Worm (Caenorhabditis elegans): ENCODE results near the gene C28D4.4.

Gene C28D4.4

DNA sequence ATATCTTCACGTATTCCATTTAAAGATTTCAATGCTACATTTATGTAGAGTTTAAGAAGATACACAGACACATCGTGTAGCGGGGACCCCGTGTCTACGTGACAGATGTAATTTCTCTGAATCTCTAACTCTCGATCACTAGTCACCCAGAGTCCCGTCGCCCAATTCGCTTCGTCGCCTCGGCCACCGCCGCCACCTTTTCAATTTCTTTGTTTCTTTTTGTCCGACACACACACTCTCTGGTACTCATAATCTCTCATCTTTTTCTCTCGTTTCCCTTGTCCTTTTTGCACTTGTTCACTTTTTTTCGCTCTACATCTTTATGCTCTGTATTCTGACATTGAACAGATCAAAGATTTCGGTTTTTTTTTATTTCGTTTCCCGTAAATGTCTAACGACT, 26.4 kb downstream of the C28D4.4 start:
- TF ChIP-seq aly-1 (tag; optimal IDR thresholded peaks at IDR 0.05) (no peak), F13C5.2 (tag; optimal IDR thresholded peaks at IDR 0.05) (no peak), hnd-1 (tag; optimal IDR thresholded peaks at IDR 0.05) (no peak), ceh-13 (GFP tag; optimal IDR thresholded peaks at IDR 0.05) (no peak), hmg-4 (GFP tag; optimal IDR thresholded peaks at IDR 0.05) (no peak), tbx-11 (GFP tag; IDR thresholded peaks at IDR 0.05) (no peak), ama-1 (optimal IDR thresholded peaks at IDR 0.05) (no peak), flt-1 (GFP tag; IDR thresholded peaks at IDR 0.05) (no peak), ets-7 (tag; optimal IDR thresholded peaks at IDR 0.05) (no peak), ceh-36 (tag; optimal IDR thresholded peaks at IDR 0.05) (no peak), pes-1 (GFP tag; IDR thresholded peaks at IDR 0.05) (no peak), hmbx-1 (tag; optimal IDR thresholded peaks at IDR 0.05) (no peak), B0310.2 (tag; optimal IDR thresholded peaks at IDR 0.05) (no peak), tbx-37 (GFP tag; conservative IDR thresholded peaks at IDR 0.05) (no peak), sea-1 (GFP tag; conservative IDR thresholded peaks at IDR 0.05) (no peak), scrt-1 (GFP tag; IDR thresholded peaks at IDR 0.05) (no peak), tra-4 (tag; optimal IDR thresholded peaks at IDR 0.05) (no peak)

DNA sequence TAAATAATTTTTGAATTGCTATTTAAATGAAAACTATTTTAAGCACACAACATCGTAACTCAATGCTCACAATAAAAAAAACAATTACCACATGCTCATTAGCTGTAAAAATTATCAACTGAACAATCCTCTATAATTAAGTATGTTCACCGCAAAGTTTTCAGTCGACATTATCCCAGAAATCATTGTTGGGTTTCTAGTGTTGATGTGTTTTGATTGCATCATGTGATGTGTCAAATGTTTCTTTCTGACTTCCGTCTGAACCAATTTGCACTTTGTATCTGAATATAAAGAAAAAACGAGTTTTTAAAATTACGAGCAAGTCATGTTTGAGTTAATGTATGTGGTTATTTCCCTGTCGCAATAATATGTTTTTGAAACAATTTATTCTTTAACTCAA, 27.0 kb downstream of the C28D4.4 start:
- TF ChIP-seq ama-1 (optimal IDR thresholded peaks at IDR 0.05) = no peak

DNA sequence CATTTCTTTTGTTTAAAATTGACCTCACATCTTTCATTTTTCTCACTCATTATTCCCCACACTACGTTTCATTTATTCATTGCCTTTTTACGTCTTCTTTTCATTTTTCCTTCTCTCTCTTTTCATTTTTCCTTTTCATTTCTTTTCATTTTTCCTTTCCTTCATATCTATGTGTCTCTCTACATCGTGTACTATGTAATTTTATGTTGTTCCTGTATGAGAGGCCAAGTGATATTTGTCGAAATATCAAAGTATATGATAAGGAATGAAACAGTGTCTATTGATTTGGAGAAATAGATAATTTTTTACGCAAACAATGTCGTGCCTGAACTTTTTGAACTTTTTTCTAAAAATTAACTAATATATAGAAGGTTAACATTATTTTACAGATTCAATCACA, 28.3 kb downstream of the C28D4.4 start:
- no peak for TF ChIP-seq ceh-36 (tag; optimal IDR thresholded peaks at IDR 0.05)
- no peak for TF ChIP-seq flt-1 (GFP tag; IDR thresholded peaks at IDR 0.05)
- no peak for TF ChIP-seq tra-4 (tag; optimal IDR thresholded peaks at IDR 0.05)
- TF ChIP-seq hmg-4 (GFP tag; optimal IDR thresholded peaks at IDR 0.05) = no peak
- TF ChIP-seq ama-1 (optimal IDR thresholded peaks at IDR 0.05) = no peak
- TF ChIP-seq tbx-11 (GFP tag; IDR thresholded peaks at IDR 0.05) = no peak

DNA sequence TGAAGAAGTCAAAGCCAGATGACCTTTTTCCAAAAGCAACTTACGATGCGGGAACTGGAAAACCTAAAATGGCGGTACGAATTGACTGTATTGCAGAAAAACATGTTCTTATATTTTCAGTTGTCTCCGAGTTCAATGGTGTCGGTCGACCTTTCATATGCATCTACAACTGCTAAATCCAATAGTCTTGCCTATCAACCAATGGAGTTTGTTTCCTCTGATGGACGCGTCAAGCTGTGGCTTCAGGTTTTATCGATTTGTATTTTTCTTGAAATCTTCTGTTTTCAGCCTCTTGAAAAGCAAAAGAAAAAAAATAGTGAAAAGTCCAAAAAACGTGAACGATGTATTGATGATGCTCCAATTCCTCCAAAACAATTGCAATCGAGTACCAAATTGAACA, 30.5 kb downstream of the C28D4.4 start:
- TF ChIP-seq tra-4 (tag; optimal IDR thresholded peaks at IDR 0.05) = no peak
- no peak for TF ChIP-seq ceh-13 (GFP tag; optimal IDR thresholded peaks at IDR 0.05)
- TF ChIP-seq hmbx-1 (tag; optimal IDR thresholded peaks at IDR 0.05) = no peak
- no peak for TF ChIP-seq ets-7 (tag; optimal IDR thresholded peaks at IDR 0.05)
- no peak for TF ChIP-seq hnd-1 (tag; optimal IDR thresholded peaks at IDR 0.05)
- TF ChIP-seq hmg-4 (GFP tag; optimal IDR thresholded peaks at IDR 0.05) = no peak
- TF ChIP-seq ama-1 (optimal IDR thresholded peaks at IDR 0.05) = no peak
- TF ChIP-seq pes-1 (GFP tag; IDR thresholded peaks at IDR 0.05) = no peak
- TF ChIP-seq aly-1 (tag; optimal IDR thresholded peaks at IDR 0.05) = no peak
- TF ChIP-seq flt-1 (GFP tag; IDR thresholded peaks at IDR 0.05) = no peak
- TF ChIP-seq F13C5.2 (tag; optimal IDR thresholded peaks at IDR 0.05) = no peak
- no peak for TF ChIP-seq ceh-36 (tag; optimal IDR thresholded peaks at IDR 0.05)
- no peak for TF ChIP-seq sea-1 (GFP tag; conservative IDR thresholded peaks at IDR 0.05)
- no peak for TF ChIP-seq tbx-11 (GFP tag; IDR thresholded peaks at IDR 0.05)
- no peak for TF ChIP-seq tbx-37 (GFP tag; conservative IDR thresholded peaks at IDR 0.05)

DNA sequence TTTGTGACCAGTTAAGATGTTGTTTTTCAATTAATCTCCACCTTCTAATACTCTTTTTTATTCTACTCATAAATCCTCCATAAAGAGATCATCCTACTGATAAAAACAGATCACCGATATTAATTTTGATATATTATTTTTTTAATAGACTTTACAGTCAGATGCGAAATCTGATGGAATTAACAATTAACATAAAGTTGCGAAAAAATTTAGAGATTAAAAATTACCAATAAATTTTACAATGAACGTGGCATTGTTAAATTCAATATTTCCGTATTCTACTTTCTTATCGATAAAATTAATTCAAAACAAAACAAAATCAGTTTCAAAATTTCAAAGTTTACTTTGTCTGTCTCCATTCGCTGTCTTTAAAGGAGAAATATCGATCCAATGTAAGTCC, 32.0 kb downstream of the C28D4.4 start, which contains the start of gene K01H12.4:
Gene K01H12.4 (plus strand): TSS at position 301 of the 400 bp plus-strand sequence.
- no peak for TF ChIP-seq flt-1 (GFP tag; IDR thresholded peaks at IDR 0.05)
- TF ChIP-seq aly-1 (tag; optimal IDR thresholded peaks at IDR 0.05) = no peak
- no peak for TF ChIP-seq sea-1 (GFP tag; conservative IDR thresholded peaks at IDR 0.05)
- TF ChIP-seq ama-1 (optimal IDR thresholded peaks at IDR 0.05) = no peak
- TF ChIP-seq tra-4 (tag; optimal IDR thresholded peaks at IDR 0.05) = no peak
- TF ChIP-seq tbx-37 (GFP tag; conservative IDR thresholded peaks at IDR 0.05) = no peak
- no peak for TF ChIP-seq hnd-1 (tag; optimal IDR thresholded peaks at IDR 0.05)
- TF ChIP-seq ceh-36 (tag; optimal IDR thresholded peaks at IDR 0.05) = no peak
- no peak for TF ChIP-seq B0310.2 (tag; optimal IDR thresholded peaks at IDR 0.05)
- no peak for TF ChIP-seq ets-7 (tag; optimal IDR thresholded peaks at IDR 0.05)
- TF ChIP-seq F13C5.2 (tag; optimal IDR thresholded peaks at IDR 0.05) = no peak
- no peak for TF ChIP-seq ceh-13 (GFP tag; optimal IDR thresholded peaks at IDR 0.05)
- TF ChIP-seq pes-1 (GFP tag; IDR thresholded peaks at IDR 0.05) = no peak
- TF ChIP-seq hmbx-1 (tag; optimal IDR thresholded peaks at IDR 0.05) = no peak

DNA sequence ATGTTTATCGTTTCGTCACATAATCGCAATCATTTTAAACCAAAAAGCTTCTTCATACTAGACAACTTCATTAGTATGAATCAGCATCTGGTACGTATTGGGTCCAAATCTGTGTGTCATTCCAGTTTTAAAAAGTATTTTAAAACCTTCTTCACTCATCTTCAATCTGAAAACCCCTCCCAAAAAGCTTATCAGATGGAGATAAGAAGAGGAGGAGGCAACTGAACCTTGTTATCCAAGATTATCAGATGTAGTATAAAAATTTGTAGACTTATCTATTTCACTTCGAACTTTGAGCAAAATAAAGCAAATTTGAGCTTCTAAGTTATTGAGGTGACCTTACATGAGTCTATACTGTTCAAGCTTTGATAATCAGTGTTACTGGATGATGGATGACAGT, 34.9 kb downstream of the C28D4.4 start, which contains the start of gene nhr-38:
Gene nhr-38 (plus strand): TSS at position 301 of the 400 bp plus-strand sequence.
- no peak for TF ChIP-seq F13C5.2 (tag; optimal IDR thresholded peaks at IDR 0.05)
- TF ChIP-seq aly-1 (tag; optimal IDR thresholded peaks at IDR 0.05) = no peak
- no peak for TF ChIP-seq pes-1 (GFP tag; IDR thresholded peaks at IDR 0.05)
- no peak for TF ChIP-seq hnd-1 (tag; optimal IDR thresholded peaks at IDR 0.05)
- no peak for TF ChIP-seq ceh-13 (GFP tag; optimal IDR thresholded peaks at IDR 0.05)
- TF ChIP-seq flt-1 (GFP tag; IDR thresholded peaks at IDR 0.05) = no peak

DNA sequence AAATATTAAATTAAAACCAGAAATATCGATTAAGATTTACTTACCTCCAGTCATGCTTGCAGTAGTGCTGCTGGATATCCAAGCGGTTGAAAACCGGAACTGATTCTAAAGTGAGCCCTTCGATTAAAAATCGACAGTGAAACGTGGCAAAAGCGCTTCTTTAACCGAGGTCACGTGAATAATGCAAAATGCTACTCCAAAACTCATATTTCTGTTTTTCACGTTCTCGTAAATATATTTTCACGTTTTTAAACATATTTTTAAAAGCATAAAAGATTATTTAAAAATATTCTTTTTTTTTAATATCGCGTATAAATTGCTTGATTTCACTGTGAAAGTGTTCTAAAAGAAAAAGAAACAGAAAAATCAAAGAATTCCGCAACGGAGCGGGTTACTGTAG, 35.6 kb downstream of the C28D4.4 start, which contains the start of gene ant-1.3:
Gene ant-1.3 (minus strand): TSS at position 101 of the 400 bp plus-strand sequence.
- no peak for TF ChIP-seq pes-1 (GFP tag; IDR thresholded peaks at IDR 0.05)
- no peak for TF ChIP-seq ceh-36 (tag; optimal IDR thresholded peaks at IDR 0.05)
- no peak for TF ChIP-seq ama-1 (optimal IDR thresholded peaks at IDR 0.05)
- no peak for TF ChIP-seq aly-1 (tag; optimal IDR thresholded peaks at IDR 0.05)
- no peak for TF ChIP-seq flt-1 (GFP tag; IDR thresholded peaks at IDR 0.05)
- TF ChIP-seq hmg-4 (GFP tag; optimal IDR thresholded peaks at IDR 0.05) = no peak

DNA sequence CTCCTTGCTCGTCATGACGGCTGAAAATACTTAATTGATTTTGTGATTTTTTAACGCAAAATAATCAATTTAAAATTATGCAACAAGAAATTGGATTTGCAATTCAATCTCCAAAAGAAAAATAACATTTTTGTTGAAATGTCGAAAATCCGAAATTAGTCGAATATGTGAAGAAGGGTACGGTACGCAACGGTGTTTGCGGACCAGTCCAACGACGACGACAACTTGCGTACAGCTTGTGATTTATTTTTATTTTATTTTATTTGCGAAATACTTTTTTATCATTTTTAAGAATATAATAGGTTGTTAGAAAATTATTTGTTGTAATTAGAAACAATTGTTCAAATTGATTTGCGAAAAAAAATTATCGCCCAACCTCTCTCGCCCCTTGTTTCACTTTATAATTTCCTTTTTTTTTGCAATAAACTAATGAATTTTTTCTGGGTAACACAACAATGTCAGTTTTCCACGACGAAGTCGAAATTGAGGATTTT, 38.1 kb downstream of the C28D4.4 start, which contains the start of the genes dcaf-1 and dph-3:
Gene dcaf-1 (minus strand): TSS at position 20 of the 494 bp plus-strand sequence.
Gene dph-3 (plus strand): TSS at position 444 of the 494 bp plus-strand sequence.
- no peak for TF ChIP-seq ceh-13 (GFP tag; optimal IDR thresholded peaks at IDR 0.05)
- TF ChIP-seq sea-1 (GFP tag; conservative IDR thresholded peaks at IDR 0.05) = no peak
- TF ChIP-seq ceh-36 (tag; optimal IDR thresholded peaks at IDR 0.05) = no peak
- TF ChIP-seq flt-1 (GFP tag; IDR thresholded peaks at IDR 0.05) = no peak
- TF ChIP-seq hmbx-1 (tag; optimal IDR thresholded peaks at IDR 0.05) = no peak
- TF ChIP-seq F13C5.2 (tag; optimal IDR thresholded peaks at IDR 0.05) = no peak
- TF ChIP-seq ets-7 (tag; optimal IDR thresholded peaks at IDR 0.05) = no peak
- no peak for TF ChIP-seq aly-1 (tag; optimal IDR thresholded peaks at IDR 0.05)
- no peak for TF ChIP-seq B0310.2 (tag; optimal IDR thresholded peaks at IDR 0.05)
- no peak for TF ChIP-seq scrt-1 (GFP tag; IDR thresholded peaks at IDR 0.05)
- no peak for TF ChIP-seq ama-1 (optimal IDR thresholded peaks at IDR 0.05)
- TF ChIP-seq tra-4 (tag; optimal IDR thresholded peaks at IDR 0.05) = no peak
- TF ChIP-seq tbx-11 (GFP tag; IDR thresholded peaks at IDR 0.05) = no peak
- TF ChIP-seq tbx-37 (GFP tag; conservative IDR thresholded peaks at IDR 0.05) = no peak
- no peak for TF ChIP-seq hmg-4 (GFP tag; optimal IDR thresholded peaks at IDR 0.05)
- no peak for TF ChIP-seq hnd-1 (tag; optimal IDR thresholded peaks at IDR 0.05)
- TF ChIP-seq pes-1 (GFP tag; IDR thresholded peaks at IDR 0.05) = no peak
